Worm (Caenorhabditis elegans): Measurements from ENCODE around the gene F07G11.4.
"Not testable (repeated sequence)": the region's sequence is repeated elsewhere in the genome, so short reads cannot be mapped to it uniquely, and the experiment has no call there.

The F07G11.4 gene

ce11 chrV:7295270-7295669 is at the start of gene F07G11.4:
Gene F07G11.4 (minus strand): TSS chrV:7295370.
- no peak for TF ChIP-seq ceh-13 (GFP tag; optimal IDR thresholded peaks at IDR 0.05)
- TF ChIP-seq B0310.2 (tag; optimal IDR thresholded peaks at IDR 0.05) = no peak
- no peak for TF ChIP-seq tbx-37 (GFP tag; conservative IDR thresholded peaks at IDR 0.05)
- TF ChIP-seq ama-1 (optimal IDR thresholded peaks at IDR 0.05) = no peak
- TF ChIP-seq tbx-11 (GFP tag; IDR thresholded peaks at IDR 0.05) = no peak
- no peak for TF ChIP-seq pes-1 (GFP tag; IDR thresholded peaks at IDR 0.05)
- TF ChIP-seq hnd-1 (tag; optimal IDR thresholded peaks at IDR 0.05) = no peak
- no peak for TF ChIP-seq scrt-1 (GFP tag; IDR thresholded peaks at IDR 0.05)
- no peak for TF ChIP-seq hmg-4 (GFP tag; optimal IDR thresholded peaks at IDR 0.05)
- no peak for TF ChIP-seq sea-1 (GFP tag; conservative IDR thresholded peaks at IDR 0.05)
- no peak for TF ChIP-seq tra-4 (tag; optimal IDR thresholded peaks at IDR 0.05)
- TF ChIP-seq ceh-36 (tag; optimal IDR thresholded peaks at IDR 0.05) = no peak
- TF ChIP-seq ets-7 (tag; optimal IDR thresholded peaks at IDR 0.05) = no peak
- TF ChIP-seq aly-1 (tag; optimal IDR thresholded peaks at IDR 0.05) = no peak
- TF ChIP-seq hmbx-1 (tag; optimal IDR thresholded peaks at IDR 0.05) = no peak

DNA sequence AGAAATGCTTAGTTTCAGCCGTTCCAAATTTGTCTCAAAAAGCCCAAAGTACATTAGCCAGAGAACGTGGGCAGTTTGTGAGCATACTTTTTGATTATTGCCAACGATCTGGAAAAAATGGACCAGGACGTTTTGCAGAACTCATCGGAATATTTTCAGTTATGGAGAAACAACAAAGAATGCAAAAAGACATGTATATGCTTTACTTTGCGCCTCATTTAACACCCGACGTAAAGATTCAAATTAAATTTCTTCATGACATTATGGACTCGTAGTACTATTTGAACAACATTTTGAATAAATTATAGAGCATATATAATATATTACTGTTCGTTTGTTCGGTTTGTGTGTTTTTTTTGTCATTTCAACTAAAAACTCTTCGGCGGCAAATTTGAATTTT is 48.4 kb upstream of the F07G11.4 start, which contains the start of gene srh-244:
Gene srh-244, plus strand, starts transcription at position 301 of the 400 bp plus-strand sequence.
- TF ChIP-seq hmbx-1 (tag; optimal IDR thresholded peaks at IDR 0.05) (no peak), aly-1 (tag; optimal IDR thresholded peaks at IDR 0.05) (no peak), ceh-13 (GFP tag; optimal IDR thresholded peaks at IDR 0.05) (no peak), ceh-36 (tag; optimal IDR thresholded peaks at IDR 0.05) (no peak), tra-4 (tag; optimal IDR thresholded peaks at IDR 0.05) (no peak), ama-1 (optimal IDR thresholded peaks at IDR 0.05) (no peak)

ce11 chrV:7341942-7342341 is 46.8 kb upstream of the F07G11.4 start, which contains the start of the genes nhr-263 and nhr-148:
Gene nhr-263 (minus strand): TSS chrV:7342042.
Gene nhr-148 (plus strand): TSS chrV:7342156.
- TF ChIP-seq hnd-1 (tag; optimal IDR thresholded peaks at IDR 0.05) (no peak), scrt-1 (GFP tag; IDR thresholded peaks at IDR 0.05) (no peak), tbx-37 (GFP tag; conservative IDR thresholded peaks at IDR 0.05) (no peak), hmg-4 (GFP tag; optimal IDR thresholded peaks at IDR 0.05) (no peak), aly-1 (tag; optimal IDR thresholded peaks at IDR 0.05) (no peak), B0310.2 (tag; optimal IDR thresholded peaks at IDR 0.05) (no peak), ceh-13 (GFP tag; optimal IDR thresholded peaks at IDR 0.05) (no peak), pes-1 (GFP tag; IDR thresholded peaks at IDR 0.05) (no peak), tbx-11 (GFP tag; IDR thresholded peaks at IDR 0.05) (no peak), hmbx-1 (tag; optimal IDR thresholded peaks at IDR 0.05) (no peak), F13C5.2 (tag; optimal IDR thresholded peaks at IDR 0.05) (no peak), flt-1 (GFP tag; IDR thresholded peaks at IDR 0.05) (no peak), ets-7 (tag; optimal IDR thresholded peaks at IDR 0.05) (no peak), ama-1 (optimal IDR thresholded peaks at IDR 0.05) (no peak), ceh-36 (tag; optimal IDR thresholded peaks at IDR 0.05) (no peak), tra-4 (tag; optimal IDR thresholded peaks at IDR 0.05) (no peak), sea-1 (GFP tag; conservative IDR thresholded peaks at IDR 0.05) (no peak)

ce11 chrV:7339831-7340230 is 44.7 kb upstream of the F07G11.4 start, which contains the start of gene srh-187:
Gene srh-187 (minus strand): TSS chrV:7339931.
- no peak for TF ChIP-seq tbx-11 (GFP tag; IDR thresholded peaks at IDR 0.05)
- TF ChIP-seq tra-4 (tag; optimal IDR thresholded peaks at IDR 0.05) = no peak
- no peak for TF ChIP-seq hmg-4 (GFP tag; optimal IDR thresholded peaks at IDR 0.05)
- no peak for TF ChIP-seq ceh-36 (tag; optimal IDR thresholded peaks at IDR 0.05)
- no peak for TF ChIP-seq B0310.2 (tag; optimal IDR thresholded peaks at IDR 0.05)
- no peak for TF ChIP-seq ets-7 (tag; optimal IDR thresholded peaks at IDR 0.05)
- no peak for TF ChIP-seq hmbx-1 (tag; optimal IDR thresholded peaks at IDR 0.05)
- no peak for TF ChIP-seq flt-1 (GFP tag; IDR thresholded peaks at IDR 0.05)
- no peak for TF ChIP-seq scrt-1 (GFP tag; IDR thresholded peaks at IDR 0.05)
- TF ChIP-seq pes-1 (GFP tag; IDR thresholded peaks at IDR 0.05) = no peak
- TF ChIP-seq hnd-1 (tag; optimal IDR thresholded peaks at IDR 0.05) = no peak
- TF ChIP-seq F13C5.2 (tag; optimal IDR thresholded peaks at IDR 0.05) = no peak
- TF ChIP-seq aly-1 (tag; optimal IDR thresholded peaks at IDR 0.05) = no peak
- no peak for TF ChIP-seq tbx-37 (GFP tag; conservative IDR thresholded peaks at IDR 0.05)

DNA sequence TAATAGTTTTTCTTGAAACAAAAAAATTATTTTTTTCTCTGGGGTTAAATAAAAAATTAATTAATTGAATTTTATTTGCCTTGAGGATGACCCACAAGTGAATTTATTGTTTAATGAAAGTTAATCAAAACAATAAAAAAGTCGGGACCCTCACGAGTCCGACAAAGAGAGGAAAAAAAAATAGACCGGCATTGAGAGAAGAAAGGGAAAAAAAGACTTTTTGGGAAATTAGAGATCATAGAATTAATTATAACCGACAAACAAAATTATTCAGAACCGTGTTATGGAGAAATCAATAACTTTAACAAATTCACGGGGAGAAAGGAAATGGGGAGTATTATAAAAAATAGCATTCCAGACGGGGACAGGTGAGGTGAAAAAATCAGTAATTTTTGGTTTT is 42.0 kb upstream of the F07G11.4 start, which contains the start of gene F10G2.7:
Gene F10G2.7, minus strand, starts transcription at position 101 of the 400 bp plus-strand sequence.
- not testable (repeated sequence) for TF ChIP-seq ceh-36, F13C5.2, ets-7 (tag; optimal IDR thresholded peaks at IDR 0.05)

ce11 chrV:7332253-7332652 is 37.1 kb upstream of the F07G11.4 start, which contains the start of gene F10G2.1:
Gene F10G2.1 (plus strand): TSS chrV:7332553.
- TF ChIP-seq aly-1 (tag; optimal IDR thresholded peaks at IDR 0.05) (no peak), flt-1 (GFP tag; IDR thresholded peaks at IDR 0.05) (no peak), hnd-1 (tag; optimal IDR thresholded peaks at IDR 0.05) (no peak), pes-1 (GFP tag; IDR thresholded peaks at IDR 0.05) (no peak), ama-1 (optimal IDR thresholded peaks at IDR 0.05) (no peak), ceh-36 (tag; optimal IDR thresholded peaks at IDR 0.05) (no peak), ets-7 (tag; optimal IDR thresholded peaks at IDR 0.05) (no peak), hmbx-1 (tag; optimal IDR thresholded peaks at IDR 0.05) (no peak), tra-4 (tag; optimal IDR thresholded peaks at IDR 0.05) (no peak), tbx-37 (GFP tag; conservative IDR thresholded peaks at IDR 0.05) (no peak), scrt-1 (GFP tag; IDR thresholded peaks at IDR 0.05) (no peak), B0310.2 (tag; optimal IDR thresholded peaks at IDR 0.05) (no peak), F13C5.2 (tag; optimal IDR thresholded peaks at IDR 0.05) (no peak), hmg-4 (GFP tag; optimal IDR thresholded peaks at IDR 0.05) (no peak), sea-1 (GFP tag; conservative IDR thresholded peaks at IDR 0.05) (no peak), tbx-11 (GFP tag; IDR thresholded peaks at IDR 0.05) (no peak)

DNA sequence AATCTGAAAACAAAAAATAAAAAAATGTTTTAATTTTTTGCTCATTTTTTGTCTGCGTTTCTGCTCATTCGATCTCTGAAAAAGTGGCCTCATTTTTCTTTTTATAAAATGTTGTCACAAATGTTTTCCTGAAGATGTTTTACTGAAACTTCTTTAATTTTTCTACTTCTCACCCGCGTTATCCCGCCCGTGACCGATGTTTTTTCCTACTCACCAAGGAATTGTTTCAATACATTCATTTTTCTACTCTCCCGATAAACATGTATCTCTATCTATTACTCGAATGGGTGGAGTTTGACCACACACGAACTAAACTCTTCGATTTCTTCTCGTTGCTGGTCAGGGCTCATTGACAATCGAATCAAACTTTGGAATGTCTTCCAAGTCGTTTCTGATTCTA is 35.7 kb upstream of the F07G11.4 start, which contains the start of gene F10G2.2:
Gene F10G2.2, plus strand, starts transcription at position 301 of the 400 bp plus-strand sequence.
- no peak for TF ChIP-seq ama-1 (optimal IDR thresholded peaks at IDR 0.05)
- TF ChIP-seq hnd-1 (tag; optimal IDR thresholded peaks at IDR 0.05) = no peak
- TF ChIP-seq tbx-37 (GFP tag; conservative IDR thresholded peaks at IDR 0.05) = no peak
- TF ChIP-seq tbx-11 (GFP tag; IDR thresholded peaks at IDR 0.05) = no peak
- TF ChIP-seq F13C5.2 (tag; optimal IDR thresholded peaks at IDR 0.05) = no peak
- no peak for TF ChIP-seq ets-7 (tag; optimal IDR thresholded peaks at IDR 0.05)
- TF ChIP-seq tra-4 (tag; optimal IDR thresholded peaks at IDR 0.05) = no peak
- TF ChIP-seq sea-1 (GFP tag; conservative IDR thresholded peaks at IDR 0.05) = no peak
- TF ChIP-seq ceh-13 (GFP tag; optimal IDR thresholded peaks at IDR 0.05) = no peak
- no peak for TF ChIP-seq aly-1 (tag; optimal IDR thresholded peaks at IDR 0.05)
- no peak for TF ChIP-seq scrt-1 (GFP tag; IDR thresholded peaks at IDR 0.05)
- no peak for TF ChIP-seq flt-1 (GFP tag; IDR thresholded peaks at IDR 0.05)
- no peak for TF ChIP-seq hmbx-1 (tag; optimal IDR thresholded peaks at IDR 0.05)
- TF ChIP-seq hmg-4 (GFP tag; optimal IDR thresholded peaks at IDR 0.05) = no peak
- no peak for TF ChIP-seq ceh-36 (tag; optimal IDR thresholded peaks at IDR 0.05)
- no peak for TF ChIP-seq pes-1 (GFP tag; IDR thresholded peaks at IDR 0.05)
- TF ChIP-seq B0310.2 (tag; optimal IDR thresholded peaks at IDR 0.05) = no peak

Measured in whole organism, early embryonic.